Worm (Caenorhabditis elegans) whole organism, L1 larva: ENCODE results near the gene cgt-1.

Source experiments
- ceh-82 ChIP-seq, 3 experiments: fragments of 150-350 bp in 1 of 3; sonication (generic microtip) in 2 of 3; optimal IDR thresholded peaks; 2 replicates each; lab custom pipeline; 2014 to 2017; ENCODE audit warnings: missing biosample characterization in 3 of 3, missing genetic modification characterization in 3 of 3
- elt-3 ChIP-seq, 6 experiments: fragments of 150-350 bp in 1 of 6; sonication (generic microtip); optimal IDR thresholded peaks; 2 replicates each; lab custom pipeline; 2017 to 2018; ENCODE audit warnings: missing biosample characterization in 6 of 6, missing genetic modification characterization in 6 of 6, inconsistent platforms in 1 of 6
- ets-5 ChIP-seq: fragments of 200-800 bp; sonication (Bioruptor generic); IDR thresholded peaks from 2 replicates; pipeline ENCODE4 v1.3.6; 2022; ENCODE audit warnings: missing genetic modification characterization, missing compliant biosample characterization
- mdl-1 ChIP-seq, 2 experiments: fragments of 150-350 bp; optimal IDR thresholded peaks; 2 replicates each; lab custom pipeline; 2014 to 2017; ENCODE audit warnings: missing biosample characterization in 2 of 2, missing genetic modification characterization in 2 of 2, inconsistent platforms in 1 of 2
- mep-1 ChIP-seq: fragments of 150-350 bp; optimal IDR thresholded peaks from 2 replicates; lab custom pipeline; 2014; ENCODE audit warnings: missing biosample characterization, missing genetic modification characterization
- nhr-47 ChIP-seq: sonication (generic microtip); optimal IDR thresholded peaks from 2 replicates; lab custom pipeline; 2016; ENCODE audit warnings: mild to moderate bottlenecking, missing genetic modification characterization, moderate library complexity, missing compliant biosample characterization
- rnt-1 ChIP-seq: sonication (generic microtip); optimal IDR thresholded peaks from 2 replicates; lab custom pipeline; 2016; ENCODE audit warnings: mild to moderate bottlenecking, missing genetic modification characterization, moderate library complexity, missing compliant biosample characterization
- unc-62 ChIP-seq: fragments of 150-350 bp; optimal IDR thresholded peaks from 2 replicates; lab custom pipeline; 2014; ENCODE audit warnings: missing biosample characterization, missing genetic modification reagents, missing genetic modification characterization

DNA sequence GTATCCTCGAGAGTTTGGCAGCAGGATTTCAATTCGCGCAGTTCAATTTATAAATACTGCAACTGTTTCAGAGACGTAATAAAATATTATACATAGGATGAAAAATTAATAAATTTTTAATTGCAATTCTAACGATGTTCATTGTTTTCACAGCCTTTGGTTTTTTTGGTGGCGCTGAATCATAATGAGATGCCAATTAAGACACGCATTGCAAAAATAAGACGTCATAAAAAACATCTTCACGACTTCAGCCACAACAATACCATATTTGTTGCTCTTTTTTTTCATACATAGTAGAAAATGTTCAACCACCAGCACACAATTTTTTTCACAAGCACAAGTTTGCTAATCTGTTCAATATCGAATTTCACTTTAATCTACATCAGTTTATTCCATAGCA is 16.4 kb downstream of the cgt-1 start, which contains the start of gene str-56:
- TF ChIP-seq rnt-1 (tag; lab: Kevin White, UChicago) (no peak), nhr-47 (tag; lab: Kevin White, UChicago) (no peak), mdl-1 (tag; optimal IDR thresholded peaks at IDR 0.05; lab: Kevin White, UChicago) (no peak), elt-3 (tag; optimal IDR thresholded peaks at IDR 0.05; lab: Kevin White, UChicago) (no peak), unc-62 (GFP tag; lab: Kevin White, UChicago) (no peak), ceh-82 (tag; optimal IDR thresholded peaks at IDR 0.05; lab: Kevin White, UChicago) (no peak), mep-1 (no peak), ets-5 (GFP tag; lab: Robert Waterston, UW) (no peak)
